Worm (Caenorhabditis elegans): ENCODE results near the gene lec-8.

The lec-8 gene

DNA sequence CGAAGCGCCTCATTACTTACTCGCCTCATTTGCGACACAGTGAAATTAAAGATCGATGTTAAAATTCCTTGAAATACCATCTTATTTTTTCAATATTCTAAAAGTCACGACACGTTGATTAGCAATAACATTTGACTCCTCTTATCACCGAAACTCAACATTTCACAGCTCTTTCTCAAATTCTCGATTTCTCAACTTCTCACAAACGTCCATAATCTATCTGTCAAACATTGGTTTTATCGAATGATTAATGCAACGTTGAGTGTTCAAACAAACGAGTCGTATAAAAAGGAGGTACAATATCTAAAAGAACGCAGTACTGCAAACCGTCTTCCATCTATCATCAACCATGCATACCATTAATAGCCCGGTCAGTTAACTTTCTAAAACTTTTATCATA, at the start of gene lec-8:
lec-8 (plus strand) TSS at position 314 of the 400 bp plus-strand sequence.
- no peak for TF ChIP-seq daf-8 (GFP tag; IDR thresholded peaks at IDR 0.05)
- peak; percentile 69 for TF ChIP-seq php-3 (GFP tag; IDR thresholded peaks at IDR 0.05)
- TF ChIP-seq Y5F2A.4 (GFP tag; optimal IDR thresholded peaks at IDR 0.05): no peak
- peak; percentile 82 for TF ChIP-seq aha-1 (tag)
- no peak for TF ChIP-seq T26A8.4 (GFP tag; IDR thresholded peaks at IDR 0.05)
- TF ChIP-seq ama-1 (optimal IDR thresholded peaks at IDR 0.05): no peak
- peak; percentile 45 for TF ChIP-seq T20F7.1 (GFP tag; optimal IDR thresholded peaks at IDR 0.05)
- TF ChIP-seq spr-3 (GFP tag; optimal IDR thresholded peaks at IDR 0.05): no peak
- TF ChIP-seq hif-1 (tag; optimal IDR thresholded peaks at IDR 0.05): no peak
- no peak for TF ChIP-seq dmd-8 (GFP tag; IDR thresholded peaks at IDR 0.05)
- peak; percentile 47 for TF ChIP-seq pqm-1 (tag; optimal IDR thresholded peaks at IDR 0.05)
- peak; percentile 68 for TF ChIP-seq nhr-28 (tag; optimal IDR thresholded peaks at IDR 0.05)
- TF ChIP-seq nhr-111 (GFP tag; optimal IDR thresholded peaks at IDR 0.05): no peak
- TF ChIP-seq daf-16 (GFP tag; optimal IDR thresholded peaks at IDR 0.05): no peak
- peak; percentile 81 for TF ChIP-seq daf-16 (tag; optimal IDR thresholded peaks at IDR 0.05)
- peak; percentile 65 for TF ChIP-seq hlh-11 (tag; optimal IDR thresholded peaks at IDR 0.05)
- no peak for TF ChIP-seq nhr-25 (tag; optimal IDR thresholded peaks at IDR 0.05; ENCODE audit: borderline replicate concordance, insufficient read depth)
- TF ChIP-seq dve-1 (tag; optimal IDR thresholded peaks at IDR 0.05; ENCODE audit: insufficient read depth): peak; percentile 84
- no peak for TF ChIP-seq nhr-102 (tag; optimal IDR thresholded peaks at IDR 0.05)
- TF ChIP-seq aly-2 (tag; optimal IDR thresholded peaks at IDR 0.05): no peak
- peak; percentile 28 for TF ChIP-seq nhr-77 (tag; optimal IDR thresholded peaks at IDR 0.05)
- peak; percentile 81 for TF ChIP-seq dmd-6 (GFP tag; IDR thresholded peaks at IDR 0.05)
- TF ChIP-seq D1046.2 (GFP tag; IDR thresholded peaks at IDR 0.05): no peak
- peak; percentile 80; the same call in 1 of the 2 replicates for TF ChIP-seq tra-1 (GFP tag; IDR thresholded peaks at IDR 0.05)
- no peak for TF ChIP-seq snpc-1.2 (GFP tag; IDR thresholded peaks at IDR 0.05)
- TF ChIP-seq cey-2 (tag; optimal IDR thresholded peaks at IDR 0.05; ENCODE audit: borderline replicate concordance, insufficient read depth): no peak
- TF ChIP-seq ceh-20 (GFP tag; IDR thresholded peaks at IDR 0.05): peak; percentile 72; the same call in 1 of the 2 replicates

DNA sequence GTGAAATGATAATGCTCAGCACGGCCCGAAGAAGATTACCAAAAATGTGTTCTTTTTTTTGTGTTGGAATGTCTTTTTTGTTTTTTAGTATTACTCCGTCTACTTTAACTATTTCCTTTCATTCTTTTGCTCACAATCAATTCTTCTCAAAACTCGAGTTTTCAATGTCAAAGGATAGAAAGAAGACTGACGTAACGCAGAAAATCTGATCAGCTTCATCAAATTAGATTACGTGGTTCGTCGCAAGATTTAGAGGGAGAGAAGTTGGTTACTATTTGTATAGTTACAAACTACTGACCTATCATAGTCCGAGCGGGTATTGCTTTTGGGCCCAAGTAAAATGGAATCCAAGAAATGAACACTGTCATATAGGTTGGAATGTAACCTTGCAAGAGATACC, 46.8 kb upstream of the lec-8 start:
- TF ChIP-seq nhr-41 (GFP tag; IDR thresholded peaks at IDR 0.05) (no peak), fkh-10 (GFP tag; optimal IDR thresholded peaks at IDR 0.05) (peak; percentile 93), D1046.2 (GFP tag; IDR thresholded peaks at IDR 0.05) (no peak), dmd-6 (GFP tag; IDR thresholded peaks at IDR 0.05) (no peak), gei-8 (GFP tag; optimal IDR thresholded peaks at IDR 0.05) (no peak), F44E2.7 (GFP tag; IDR thresholded peaks at IDR 0.05) (no peak), ctbp-1 (GFP tag; IDR thresholded peaks at IDR 0.05) (peak; percentile 27; the same call in 1 of the 2 replicates), nhr-28 (tag; optimal IDR thresholded peaks at IDR 0.05) (no peak), ces-1 (GFP tag; optimal IDR thresholded peaks at IDR 0.05) (peak; percentile 90), Y105C5A.15 (GFP tag; IDR thresholded peaks at IDR 0.05) (no peak), zfp-3 (GFP tag; conservative IDR thresholded peaks at IDR 0.05) (no peak), F10B5.3 (tag; optimal IDR thresholded peaks at IDR 0.05) (no peak), lin-38 (GFP tag; IDR thresholded peaks at IDR 0.05) (no peak), fos-1 (tag; optimal IDR thresholded peaks at IDR 0.05) (no peak)

DNA sequence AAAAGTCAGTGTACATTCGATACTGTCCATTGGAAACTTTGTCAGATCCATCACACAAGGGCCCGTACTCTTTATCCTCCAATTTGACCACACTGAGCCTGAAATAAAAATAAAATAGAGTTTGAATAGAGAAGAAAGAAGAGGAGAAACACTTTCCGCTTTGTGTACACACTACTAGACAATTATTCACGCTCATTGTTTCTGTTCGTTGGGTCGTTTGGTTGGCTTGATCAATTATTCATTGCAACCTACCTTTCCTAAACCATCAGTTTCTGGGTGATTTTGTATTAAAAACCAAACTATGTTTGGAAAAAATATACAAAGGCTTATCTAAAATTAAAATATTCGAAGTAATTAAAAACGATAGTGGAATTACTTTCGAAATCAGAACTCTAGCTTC, 45.6 kb upstream of the lec-8 start:
- TF ChIP-seq hlh-30 (tag; optimal IDR thresholded peaks at IDR 0.05; ENCODE audit: insufficient read depth): no peak

All from whole organism, L4 larva.